Fruit fly (Drosophila melanogaster) Kc167 (cell line): ENCODE data around the gene CG9449.

ENCODE experiments used
- h ChIP-seq: fragments of >200 bp; optimal IDR thresholded peaks from 3 replicates; lab custom pipeline; 2018; ENCODE audit warnings: missing external identifiers
- psq ChIP-seq: fragments of >200 bp; optimal IDR thresholded peaks from 2 replicates; lab custom pipeline; 2017; ENCODE audit warnings: missing external identifiers
- ttk ChIP-seq: sonication (Bioruptor generic); optimal IDR thresholded peaks from 2 replicates; lab custom pipeline; 2017; ENCODE audit warnings: missing external identifiers

- TF ChIP-seq psq (lab: Kevin White, UChicago): no peak
- no peak for TF ChIP-seq h (lab: Kevin White, UChicago)
- no peak for TF ChIP-seq ttk (lab: Kevin White, UChicago)
Observed at dm6 chr3L:19518232-19518631, 20.7 kb upstream of the CG9449 start, which contains the start of gene Cpr76Ba.
